Fruit fly (Drosophila melanogaster): ENCODE measurements around the gene zfh1.

zfh1 gene

DNA sequence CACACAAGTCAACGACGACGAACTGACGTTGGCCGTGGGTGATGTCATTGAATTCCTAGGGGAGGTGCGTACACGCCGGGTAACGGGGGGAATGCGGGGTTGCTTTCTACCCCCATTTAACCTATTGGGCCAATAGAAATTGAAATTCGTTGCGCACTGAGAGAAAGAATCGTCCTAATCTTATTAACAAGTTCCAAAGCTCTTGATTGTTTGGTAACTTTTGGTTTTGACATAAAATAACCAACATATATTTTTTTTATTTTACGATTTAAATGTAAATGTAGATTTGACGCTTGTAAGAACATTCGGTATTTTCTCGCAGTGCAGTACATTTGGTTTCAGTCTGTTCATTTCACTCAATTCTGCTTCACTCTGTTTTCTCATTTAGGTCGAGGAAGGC lies 51.5 kb downstream of the zfh1 start (continued):
- TF ChIP-seq CG1832 (GFP tag; optimal IDR thresholded peaks at IDR 0.05) (no peak), Neu2 (GFP tag; optimal IDR thresholded peaks at IDR 0.05; ENCODE audit: borderline replicate concordance) (no peak), grau (tag; optimal IDR thresholded peaks at IDR 0.05) (peak; percentile 82), Dad (GFP tag; optimal IDR thresholded peaks at IDR 0.05) (peak; percentile 23), CG6175 (GFP tag; IDR thresholded peaks at IDR 0.05) (no peak), hkb (optimal IDR thresholded peaks at IDR 0.05) (no peak), hkb (GFP tag; IDR thresholded peaks at IDR 0.05) (peak; percentile 88), ham (GFP tag; IDR thresholded peaks at IDR 0.05) (peak; percentile 50; the same call in 1 of the 2 replicates), CG17328 (GFP tag; IDR thresholded peaks at IDR 0.05) (peak; percentile 88), CG2202 (tag; optimal IDR thresholded peaks at IDR 0.05) (peak; percentile 84), CG16779 (GFP tag; IDR thresholded peaks at IDR 0.05) (no peak), ase (GFP tag; IDR thresholded peaks at IDR 0.05) (no peak; the same call in 2 of the 3 replicates), Drgx (GFP tag; IDR thresholded peaks at IDR 0.05) (0 out of 2 replicates have a peak, but pooled peaks have one; percentile 14), CG4404 (GFP tag; IDR thresholded peaks at IDR 0.05) (peak; percentile 53), NfI (GFP tag; optimal IDR thresholded peaks at IDR 0.05) (peak; percentile 83), CG12299 (tag; optimal IDR thresholded peaks at IDR 0.05) (peak; percentile 81), CG9609 (GFP tag; optimal IDR thresholded peaks at IDR 0.05) (peak; percentile 68), MESR4 (GFP tag; optimal IDR thresholded peaks at IDR 0.05) (peak; percentile 11), CG7271 (tag; optimal IDR thresholded peaks at IDR 0.05) (no peak), eve (GFP tag; optimal IDR thresholded peaks at IDR 0.05) (peak in 1 of 2 experiments; percentile 92), CG6272 (GFP tag; IDR thresholded peaks at IDR 0.05) (peak; percentile 43; the same call in 1 of the 2 replicates), Dref (GFP tag; IDR thresholded peaks at IDR 0.05) (no peak), gfzf (GFP tag; optimal IDR thresholded peaks at IDR 0.05) (no peak), sc (optimal IDR thresholded peaks at IDR 0.05) (no peak), sc (GFP tag; optimal IDR thresholded peaks at IDR 0.05) (peak; percentile 78), exex (tag; optimal IDR thresholded peaks at IDR 0.05) (peak; percentile 47), sim (GFP tag; IDR thresholded peaks at IDR 0.05) (peak; percentile 58; the same call in 1 of the 2 replicates), Adf1 (GFP tag; IDR thresholded peaks at IDR 0.05) (peak; percentile 38; the same call in 1 of the 2 replicates), nau (GFP tag; optimal IDR thresholded peaks at IDR 0.05) (peak; percentile 46), CG11696 (GFP tag; IDR thresholded peaks at IDR 0.05) (0 out of 2 replicates have a peak, but pooled peaks have one; percentile 27), Deaf1 (tag; optimal IDR thresholded peaks at IDR 0.05) (peak; percentile 44), CG10321 (GFP tag; IDR thresholded peaks at IDR 0.05) (peak; percentile 33; the same call in 1 of the 2 replicates), CG34376 (GFP tag; optimal IDR thresholded peaks at IDR 0.05) (peak; percentile 32), CG12071 (GFP tag; optimal IDR thresholded peaks at IDR 0.05) (peak; percentile 53), CG5180 (GFP tag; optimal IDR thresholded peaks at IDR 0.05) (peak; percentile 73), CG3726 (GFP tag; IDR thresholded peaks at IDR 0.05) (peak; percentile 64; the same call in 2 of the 3 replicates), CG10209 (GFP tag; optimal IDR thresholded peaks at IDR 0.05) (peak; percentile 80), cwo (GFP tag; optimal IDR thresholded peaks at IDR 0.05) (peak; percentile 80), Ravus (GFP tag; IDR thresholded peaks at IDR 0.05) (peak; percentile 42), corto (GFP tag; optimal IDR thresholded peaks at IDR 0.05) (peak; percentile 21), CG1792 (GFP tag; optimal IDR thresholded peaks at IDR 0.05) (peak; percentile 46), Xrp1 (GFP tag; IDR thresholded peaks at IDR 0.05) (peak; percentile 85), insv (GFP tag; optimal IDR thresholded peaks at IDR 0.05) (peak in 1 of 2 experiments; percentile 19), CG16815 (GFP tag; optimal IDR thresholded peaks at IDR 0.05) (peak; percentile 82), jing (GFP tag; optimal IDR thresholded peaks at IDR 0.05) (peak; percentile 54), CG8765 (GFP tag; IDR thresholded peaks at IDR 0.05) (peak; percentile 46; the same call in 1 of the 2 replicates), pum (GFP tag; optimal IDR thresholded peaks at IDR 0.05) (peak; percentile 71), run (tag; optimal IDR thresholded peaks at IDR 0.05) (peak; percentile 31), sug (tag; optimal IDR thresholded peaks at IDR 0.05) (peak; percentile 56), Pdp1 (GFP tag; optimal IDR thresholded peaks at IDR 0.05) (peak; percentile 80 to 84), NC2α (GFP tag; optimal IDR thresholded peaks at IDR 0.05) (peak; percentile 65)
